Fruit fly (Drosophila melanogaster): ENCODE data around the gene CG43844.

DNA sequence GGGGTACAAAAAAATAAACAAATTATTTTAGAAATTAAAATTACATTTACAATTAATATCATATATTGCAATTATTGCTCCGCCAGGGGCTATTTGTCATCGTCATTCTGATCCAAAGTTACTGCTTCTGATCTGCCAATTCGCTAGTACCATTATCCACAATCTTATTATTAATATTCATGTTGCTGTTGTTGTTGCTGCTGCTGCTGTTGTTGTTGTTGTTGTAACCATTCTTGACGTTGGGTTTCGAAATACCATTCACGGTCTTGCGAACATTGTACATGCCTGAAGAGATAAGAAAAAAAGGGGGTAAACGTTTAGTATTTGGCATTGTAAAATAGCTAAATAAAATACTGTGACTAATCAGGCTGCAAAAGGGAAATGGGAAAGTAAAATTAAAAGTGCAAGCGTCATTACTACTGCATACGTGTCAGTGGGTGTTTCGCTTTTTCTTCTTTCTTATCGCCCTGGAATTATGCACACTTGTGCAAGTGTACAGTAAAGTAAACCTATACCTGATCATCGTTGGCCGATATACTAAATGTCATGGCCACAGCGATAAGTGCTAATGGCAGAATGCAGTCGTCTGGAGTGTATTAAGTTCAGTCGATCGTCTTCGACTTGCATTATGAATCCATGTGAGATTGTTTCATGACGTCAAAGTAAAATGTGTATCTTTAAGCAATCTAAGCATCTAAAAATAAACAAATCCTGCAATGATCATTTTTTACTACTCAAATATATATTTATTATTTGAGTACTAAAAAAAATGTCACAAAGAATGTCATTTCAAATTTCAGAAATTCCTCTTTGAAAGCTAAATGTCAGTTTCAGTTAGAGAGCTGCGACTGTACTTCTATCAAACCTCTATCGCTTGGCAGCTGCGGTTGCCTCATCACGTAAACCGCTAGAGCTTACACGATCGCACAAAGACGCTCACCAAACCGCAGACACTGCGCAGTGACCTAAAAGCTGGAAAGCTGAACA lies 37.5 kb upstream of the CG43844 start:
- no peak for TF ChIP-seq Pif1A (GFP tag; optimal IDR thresholded peaks at IDR 0.05)
- TF ChIP-seq CG12605 (GFP tag; IDR thresholded peaks at IDR 0.05) = no peak
- no peak for TF ChIP-seq CG8159 (tag; optimal IDR thresholded peaks at IDR 0.05)
- TF ChIP-seq CG9948 (tag; optimal IDR thresholded peaks at IDR 0.05) = no peak
- no peak for TF ChIP-seq Pif1B (GFP tag; optimal IDR thresholded peaks at IDR 0.05)
- no peak for TF ChIP-seq CG14655 (GFP tag; optimal IDR thresholded peaks at IDR 0.05)
